Worm (Caenorhabditis elegans) whole organism, early embryonic: Measurements from ENCODE around the gene H25K10.2.

Experiments
- B0310.2 ChIP-seq: sonication (generic microtip); optimal IDR thresholded peaks from 2 replicates; lab custom pipeline; 2016; ENCODE audit warnings: mild to moderate bottlenecking, missing genetic modification characterization, missing compliant biosample characterization
- F13C5.2 ChIP-seq: sonication (generic microtip); optimal IDR thresholded peaks from 2 replicates; lab custom pipeline; 2017; ENCODE audit warnings: mild to moderate bottlenecking, missing genetic modification characterization, inconsistent platforms, missing compliant biosample characterization
- aly-1 ChIP-seq: sonication (generic microtip); optimal IDR thresholded peaks from 2 replicates; lab custom pipeline; 2016; ENCODE audit warnings: missing genetic modification characterization, missing compliant biosample characterization
- ama-1 ChIP-seq: fragments of 150-350 bp; optimal IDR thresholded peaks from 2 replicates; lab custom pipeline; 2014
- ceh-13 ChIP-seq: fragments of 200-800 bp; sonication (Bioruptor generic); optimal IDR thresholded peaks from 2 replicates; lab custom pipeline; 2018; ENCODE audit warnings: mild to moderate bottlenecking, missing genetic modification characterization, missing compliant biosample characterization
- ceh-36 ChIP-seq: sonication (generic microtip); optimal IDR thresholded peaks from 2 replicates; lab custom pipeline; 2016; ENCODE audit warnings: missing genetic modification characterization, inconsistent platforms, missing compliant biosample characterization
- ets-7 ChIP-seq: sonication (generic microtip); optimal IDR thresholded peaks from 2 replicates; lab custom pipeline; 2016; ENCODE audit warnings: missing genotype, missing genetic modification characterization, missing compliant biosample characterization
- flt-1 ChIP-seq: fragments of 200-800 bp; sonication (Bioruptor generic); IDR thresholded peaks from 2 replicates; pipeline ENCODE4 v1.3.6; 2022; ENCODE audit warnings: missing genetic modification characterization, missing compliant biosample characterization
- hmbx-1 ChIP-seq: sonication (generic microtip); optimal IDR thresholded peaks from 2 replicates; lab custom pipeline; 2016; ENCODE audit warnings: mild to moderate bottlenecking, missing genetic modification characterization, missing compliant biosample characterization
- hmg-4 ChIP-seq: fragments of 200-800 bp; sonication (Bioruptor generic); optimal IDR thresholded peaks from 2 replicates; lab custom pipeline; 2018; ENCODE audit warnings: mild to moderate bottlenecking, missing genetic modification characterization, missing compliant biosample characterization
- hnd-1 ChIP-seq: sonication (generic microtip); optimal IDR thresholded peaks from 2 replicates; lab custom pipeline; 2016; ENCODE audit warnings: missing genetic modification characterization, missing compliant biosample characterization
- pes-1 ChIP-seq: fragments of 200-800 bp; sonication (Bioruptor generic); IDR thresholded peaks from 2 replicates; pipeline ENCODE4 v1.3.6; 2022; ENCODE audit warnings: missing genetic modification reagents, missing genetic modification characterization, missing compliant biosample characterization
- scrt-1 ChIP-seq: fragments of 200-800 bp; sonication (Bioruptor generic); IDR thresholded peaks from 2 replicates; pipeline ENCODE4 v1.3.6; 2022; ENCODE audit warnings: missing genetic modification characterization, missing compliant biosample characterization
- sea-1 ChIP-seq: fragments of 200-800 bp; sonication (Bioruptor generic); conservative IDR thresholded peaks from 2 replicates; pipeline ENCODE4 v1.3.6; 2022; ENCODE audit warnings: missing genetic modification characterization, missing compliant biosample characterization
- tbx-11 ChIP-seq: fragments of 200-800 bp; sonication (Bioruptor generic); IDR thresholded peaks from 2 replicates; pipeline ENCODE4 v1.3.6; 2022; ENCODE audit warnings: missing genetic modification characterization, missing compliant biosample characterization
- tbx-37 ChIP-seq: fragments of 200-800 bp; sonication (Bioruptor generic); conservative IDR thresholded peaks from 2 replicates; pipeline ENCODE4 v1.3.6; 2022; ENCODE audit warnings: missing genetic modification reagents, missing genetic modification characterization, missing compliant biosample characterization
- tra-4 ChIP-seq: sonication (generic microtip); optimal IDR thresholded peaks from 2 replicates; lab custom pipeline; 2017; ENCODE audit warnings: missing genetic modification characterization, missing compliant biosample characterization

H25K10.2 gene

ce11 chrIV:16210913-16211312 is at the start of gene H25K10.2:
TSS of gene H25K10.2 (minus strand) at chrIV:16211013.
- TF ChIP-seq ama-1 (lab: Kevin White, UChicago) (no peak), hmbx-1 (tag; lab: Kevin White, UChicago) (no peak), tra-4 (tag; lab: Kevin White, UChicago) (no peak), pes-1 (no peak), ets-7 (tag; lab: Kevin White, UChicago) (no peak), B0310.2 (no peak), ceh-13 (GFP tag; lab: Kevin White, UChicago) (no peak), hnd-1 (tag; lab: Kevin White, UChicago) (no peak), tbx-37 (GFP tag; lab: Robert Waterston, UW) (no peak), ceh-36 (tag; lab: Kevin White, UChicago) (no peak), flt-1 (no peak), sea-1 (GFP tag; lab: Robert Waterston, UW) (no peak), tbx-11 (no peak), hmg-4 (GFP tag; lab: Kevin White, UChicago) (no peak), scrt-1 (GFP tag; lab: Robert Waterston, UW) (no peak)

ce11 chrIV:16257330-16257729 is 46.5 kb upstream of the H25K10.2 start, which contains the start of gene hlh-31:
TSS of gene hlh-31 (plus strand) at chrIV:16257630.
- TF ChIP-seq hnd-1 (tag; lab: Kevin White, UChicago): no peak
- no peak for TF ChIP-seq hmbx-1 (tag; lab: Kevin White, UChicago)
- TF ChIP-seq ceh-36 (tag; lab: Kevin White, UChicago): no peak
- no peak for TF ChIP-seq tbx-11
- no peak for TF ChIP-seq F13C5.2
- TF ChIP-seq flt-1: no peak
- TF ChIP-seq ets-7 (tag; lab: Kevin White, UChicago): no peak
- TF ChIP-seq tra-4 (tag; lab: Kevin White, UChicago): no peak
- no peak for TF ChIP-seq sea-1 (GFP tag; lab: Robert Waterston, UW)
- TF ChIP-seq hmg-4 (GFP tag; lab: Kevin White, UChicago): no peak
- TF ChIP-seq ceh-13 (GFP tag; lab: Kevin White, UChicago): no peak
- TF ChIP-seq ama-1 (lab: Kevin White, UChicago): no peak
- no peak for TF ChIP-seq scrt-1 (GFP tag; lab: Robert Waterston, UW)
- no peak for TF ChIP-seq pes-1
- no peak for TF ChIP-seq tbx-37 (GFP tag; lab: Robert Waterston, UW)
- TF ChIP-seq B0310.2: no peak

ce11 chrIV:16254464-16254863 is 43.7 kb upstream of the H25K10.2 start, which contains the start of gene hlh-17:
TSS of gene hlh-17 (plus strand) at chrIV:16254764.
- no peak for TF ChIP-seq tra-4 (tag; lab: Kevin White, UChicago)
- no peak for TF ChIP-seq flt-1
- TF ChIP-seq hmbx-1 (tag; lab: Kevin White, UChicago): no peak
- TF ChIP-seq ama-1 (lab: Kevin White, UChicago): no peak

ce11 chrIV:16247131-16247530 is 36.3 kb upstream of the H25K10.2 start, which contains the start of gene F38C2.1:
TSS of gene F38C2.1 (plus strand) at chrIV:16247431.
- TF ChIP-seq ceh-13 (GFP tag; lab: Kevin White, UChicago): no peak
- TF ChIP-seq hnd-1 (tag; lab: Kevin White, UChicago): no peak
- no peak for TF ChIP-seq hmg-4 (GFP tag; lab: Kevin White, UChicago)

ce11 chrIV:16238555-16238954 is 27.7 kb upstream of the H25K10.2 start, which contains the start of gene srw-61:
TSS of gene srw-61 (minus strand) at chrIV:16238655.
- no peak for TF ChIP-seq ceh-13 (GFP tag; lab: Kevin White, UChicago)
- TF ChIP-seq aly-1 (tag; lab: Kevin White, UChicago): no peak
- no peak for TF ChIP-seq F13C5.2
- TF ChIP-seq ets-7 (tag; lab: Kevin White, UChicago): no peak
- TF ChIP-seq hmbx-1 (tag; lab: Kevin White, UChicago): no peak
- no peak for TF ChIP-seq hmg-4 (GFP tag; lab: Kevin White, UChicago)
- no peak for TF ChIP-seq scrt-1 (GFP tag; lab: Robert Waterston, UW)
- TF ChIP-seq tbx-37 (GFP tag; lab: Robert Waterston, UW): no peak

- TF ChIP-seq tbx-37 (GFP tag; lab: Robert Waterston, UW) (no peak), hnd-1 (tag; lab: Kevin White, UChicago) (no peak), F13C5.2 (no peak), pes-1 (no peak), flt-1 (no peak), tra-4 (tag; lab: Kevin White, UChicago) (no peak), ets-7 (tag; lab: Kevin White, UChicago) (no peak)
Observed at ce11 chrIV:16236827-16237226, 26.0 kb upstream of the H25K10.2 start.

- no peak for TF ChIP-seq tra-4 (tag; lab: Kevin White, UChicago)
- TF ChIP-seq ceh-13 (GFP tag; lab: Kevin White, UChicago): no peak
- no peak for TF ChIP-seq scrt-1 (GFP tag; lab: Robert Waterston, UW)
- no peak for TF ChIP-seq flt-1
- no peak for TF ChIP-seq F13C5.2
- no peak for TF ChIP-seq aly-1 (tag; lab: Kevin White, UChicago)
- no peak for TF ChIP-seq pes-1
- no peak for TF ChIP-seq hmbx-1 (tag; lab: Kevin White, UChicago)
Observed at ce11 chrIV:16233028-16233427, 22.2 kb upstream of the H25K10.2 start, which contains the start of the genes hpa-1 and irld-39. TSS of gene hpa-1 (minus strand) at chrIV:16233128. TSS of gene irld-39 (plus strand) at chrIV:16233148.

ce11 chrIV:16230464-16230863 is 19.7 kb upstream of the H25K10.2 start:
- TF ChIP-seq tra-4 (tag; lab: Kevin White, UChicago) (no peak), F13C5.2 (no peak), aly-1 (tag; lab: Kevin White, UChicago) (no peak), hmbx-1 (tag; lab: Kevin White, UChicago) (no peak), scrt-1 (GFP tag; lab: Robert Waterston, UW) (no peak), pes-1 (no peak)
